Fruit fly (Drosophila melanogaster): ENCODE results near the gene nAChRbeta1.

nAChRbeta1 gene

dm6 chr3L:4397874-4398273 lies 31.3 kb upstream of the nAChRbeta1 start:
- TF ChIP-seq CG34406 (GFP tag; optimal IDR thresholded peaks at IDR 0.05) (no peak), esn (GFP tag; optimal IDR thresholded peaks at IDR 0.05) (peak; percentile 1), Ets21C (GFP tag; optimal IDR thresholded peaks at IDR 0.05) (no peak), fd59A (GFP tag; optimal IDR thresholded peaks at IDR 0.05) (no peak), CG31627 (GFP tag; optimal IDR thresholded peaks at IDR 0.05) (peak; percentile 28), Hr39 (GFP tag; optimal IDR thresholded peaks at IDR 0.05) (peak; percentile 29), CG1621 (tag; optimal IDR thresholded peaks at IDR 0.05) (no peak), Hr4 (GFP tag; optimal IDR thresholded peaks at IDR 0.05) (peak; percentile 41), Eip93F (GFP tag; optimal IDR thresholded peaks at IDR 0.05) (no peak), CG10669 (GFP tag; optimal IDR thresholded peaks at IDR 0.05) (no peak), CG8119 (GFP tag; IDR thresholded peaks at IDR 0.05) (no peak), CG6854 (GFP tag; optimal IDR thresholded peaks at IDR 0.05) (no peak), dac (GFP tag; optimal IDR thresholded peaks at IDR 0.05) (no peak), Blimp-1 (GFP tag; optimal IDR thresholded peaks at IDR 0.05) (no peak), acj6 (GFP tag; optimal IDR thresholded peaks at IDR 0.05) (peak; percentile 28), Sox15 (GFP tag; optimal IDR thresholded peaks at IDR 0.05) (no peak), vri (GFP tag; optimal IDR thresholded peaks at IDR 0.05) (no peak), CG8632 (GFP tag; optimal IDR thresholded peaks at IDR 0.05) (peak; percentile 12), CG15336 (GFP tag; IDR thresholded peaks at IDR 0.05) (peak; percentile 40; the same call in 1 of the 2 replicates), fd85E (GFP tag; optimal IDR thresholded peaks at IDR 0.05) (no peak), CG16779 (tag; optimal IDR thresholded peaks at IDR 0.05) (peak; percentile 35), CG11294 (GFP tag; IDR thresholded peaks at IDR 0.05) (no peak), Eip78C (GFP tag) (peak; percentile 80), CG11762 (GFP tag; optimal IDR thresholded peaks at IDR 0.05; ENCODE audit: insufficient read depth) (no peak), Smox (GFP tag; optimal IDR thresholded peaks at IDR 0.05) (no peak), Ets96B (tag; optimal IDR thresholded peaks at IDR 0.05) (no peak), CG3919 (GFP tag; optimal IDR thresholded peaks at IDR 0.05) (peak; percentile 43), OdsH (GFP tag; optimal IDR thresholded peaks at IDR 0.05) (peak; percentile 50), Lpt (GFP tag; optimal IDR thresholded peaks at IDR 0.05) (peak; percentile 35), CG6163 (GFP tag; IDR thresholded peaks at IDR 0.05) (peak; percentile 77; the same call in 2 of the 3 replicates), dsx (GFP tag; optimal IDR thresholded peaks at IDR 0.05; ENCODE audit: poor library complexity, severe bottlenecking) (no peak), topi (GFP tag; optimal IDR thresholded peaks at IDR 0.05) (no peak), CG7368 (GFP tag; optimal IDR thresholded peaks at IDR 0.05) (no peak), pdm3 (GFP tag; optimal IDR thresholded peaks at IDR 0.05) (peak; percentile 34), eg (GFP tag; IDR thresholded peaks at IDR 0.05) (no peak), cyc (GFP tag; optimal IDR thresholded peaks at IDR 0.05) (no peak), Eip75B (GFP tag; optimal IDR thresholded peaks at IDR 0.05) (peak; percentile 31), fkh (GFP tag; optimal IDR thresholded peaks at IDR 0.05) (no peak), salr (GFP tag; optimal IDR thresholded peaks at IDR 0.05) (peak in 1 of 2 experiments; percentile 59), CG4318 (GFP tag; optimal IDR thresholded peaks at IDR 0.05) (peak; percentile 8), CG3032 (tag; optimal IDR thresholded peaks at IDR 0.05) (no peak), Sox14 (GFP tag; optimal IDR thresholded peaks at IDR 0.05) (peak; percentile 46), CG9139 (GFP tag; optimal IDR thresholded peaks at IDR 0.05) (no peak), lz (GFP tag; optimal IDR thresholded peaks at IDR 0.05) (no peak), CG6276 (GFP tag; optimal IDR thresholded peaks at IDR 0.05) (no peak), Met (GFP tag; optimal IDR thresholded peaks at IDR 0.05) (peak; percentile 36), CG6808 (GFP tag; optimal IDR thresholded peaks at IDR 0.05) (no peak), svp (GFP tag) (peak; percentile 51), CG8319 (GFP tag; optimal IDR thresholded peaks at IDR 0.05) (no peak), spab (GFP tag; optimal IDR thresholded peaks at IDR 0.05) (no peak), net (GFP tag; optimal IDR thresholded peaks at IDR 0.05) (peak; percentile 32), Gug (GFP tag; IDR thresholded peaks at IDR 0.05) (peak; percentile 37; the same call in 1 of the 2 replicates), achi (GFP tag; optimal IDR thresholded peaks at IDR 0.05) (peak; percentile 58)

All from whole organism, prepupa.